Worm (Caenorhabditis elegans) whole organism, L3 larva: ENCODE data around the gene Y5F2A.4.

Source experiments
- aly-2 ChIP-seq: fragments of 150-350 bp; optimal IDR thresholded peaks from 2 replicates; lab custom pipeline; 2014; ENCODE audit warnings: missing biosample characterization, missing genetic modification characterization
- ceh-28 ChIP-seq: fragments of 150-350 bp; optimal IDR thresholded peaks from 2 replicates; lab custom pipeline; 2014; ENCODE audit warnings: missing biosample characterization, missing genetic modification reagents, missing genetic modification characterization
- daf-12 ChIP-seq: fragments of 150-350 bp; optimal IDR thresholded peaks from 2 replicates; lab custom pipeline; 2014; ENCODE audit warnings: missing biosample characterization, missing genetic modification reagents, missing genetic modification characterization
- elt-3 ChIP-seq, 3 experiments: fragments of 150-350 bp in 1 of 3; sonication (generic microtip) in 2 of 3; optimal IDR thresholded peaks; 2 replicates in 2 of 3; 4 replicates in 1 of 3; lab custom pipeline; 2014 to 2017; ENCODE audit warnings: missing biosample characterization in 3 of 3, missing genetic modification characterization in 3 of 3
- eor-1 ChIP-seq, 2 experiments: fragments of 150-350 bp; optimal IDR thresholded peaks; 2 replicates each; lab custom pipeline; 2014 to 2018; ENCODE audit warnings: missing biosample characterization in 2 of 2, missing genetic modification characterization in 2 of 2
- nfya-1 ChIP-seq: sonication (generic microtip); optimal IDR thresholded peaks from 2 replicates; lab custom pipeline; 2017; ENCODE audit warnings: missing genetic modification characterization, mild to moderate bottlenecking, missing compliant biosample characterization, antibody characterized with exemption, moderate library complexity; ENCODE audit not compliant: insufficient read depth
- nhr-11 ChIP-seq: fragments of 150-350 bp; optimal IDR thresholded peaks from 2 replicates; lab custom pipeline; 2014; ENCODE audit warnings: missing biosample characterization, missing genetic modification characterization
- nhr-25 ChIP-seq: sonication (generic microtip); optimal IDR thresholded peaks from 2 replicates; lab custom pipeline; 2017; ENCODE audit warnings: missing biosample characterization, missing genetic modification characterization
- sea-2 ChIP-seq: fragments of 150-350 bp; sonication (generic microtip); optimal IDR thresholded peaks from 4 replicates; lab custom pipeline; 2014; ENCODE audit warnings: missing biosample characterization, missing genetic modification reagents, missing genetic modification characterization
- unc-39 ChIP-seq: sonication (generic microtip); optimal IDR thresholded peaks from 4 replicates; lab custom pipeline; 2017; ENCODE audit warnings: missing biosample characterization, missing genetic modification characterization
- zag-1 ChIP-seq: fragments of 150-350 bp; optimal IDR thresholded peaks from 2 replicates; lab custom pipeline; 2014; ENCODE audit warnings: missing biosample characterization, missing genetic modification characterization

DNA sequence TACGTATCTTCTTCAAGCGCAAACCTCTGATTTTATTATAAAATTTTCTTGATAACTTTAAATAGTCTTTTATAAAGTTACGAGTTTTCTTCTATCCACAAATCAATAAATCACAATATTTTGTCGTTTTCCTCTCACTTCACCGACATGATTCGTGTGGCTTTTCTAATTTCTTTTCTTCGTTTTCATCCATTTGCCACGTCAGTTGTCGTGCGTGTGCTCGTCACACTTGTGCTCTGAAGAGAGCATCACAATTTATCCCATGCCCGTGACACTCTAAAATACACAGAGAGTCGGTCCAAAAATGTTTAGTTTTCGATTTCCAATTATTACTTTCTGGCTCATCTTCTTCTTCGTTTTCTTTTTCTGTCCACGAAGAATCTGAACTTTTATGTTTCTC lies 33.5 kb upstream of the Y5F2A.4 start:
- no peak for TF ChIP-seq zag-1
- TF ChIP-seq elt-3 (tag; optimal IDR thresholded peaks at IDR 0.05; lab: Kevin White, UChicago): no peak
- TF ChIP-seq nhr-11 (tag; lab: Kevin White, UChicago): no peak
- TF ChIP-seq eor-1 (tag; optimal IDR thresholded peaks at IDR 0.05; lab: Kevin White, UChicago): no peak
- TF ChIP-seq ceh-28 (tag; lab: Kevin White, UChicago): no peak
- TF ChIP-seq aly-2 (tag; lab: Kevin White, UChicago): no peak
- TF ChIP-seq sea-2 (GFP tag; lab: Kevin White, UChicago): no peak
- peak; percentile 24 for TF ChIP-seq nfya-1 (tag; lab: Kevin White, UChicago)
- no peak for TF ChIP-seq daf-12
- no peak for TF ChIP-seq nhr-25
- no peak for TF ChIP-seq unc-39 (tag; lab: Kevin White, UChicago)
